Worm (Caenorhabditis elegans) whole organism, L4 larva: ENCODE results near the gene pfk-1.1.

Experiments
- D1046.2 ChIP-seq: fragments of 200-800 bp; sonication (Bioruptor generic); IDR thresholded peaks from 2 replicates; pipeline ENCODE4 v1.3.6; 2022; ENCODE audit warnings: missing genetic modification characterization, missing compliant biosample characterization
- F10B5.3 ChIP-seq: sonication (generic microtip); optimal IDR thresholded peaks from 2 replicates; lab custom pipeline; 2016; ENCODE audit warnings: mild to moderate bottlenecking, missing genetic modification characterization, missing compliant biosample characterization
- F26F4.8 ChIP-seq: fragments of 200-800 bp; sonication (Bioruptor generic); conservative IDR thresholded peaks from 2 replicates; pipeline ENCODE4 v1.3.6; 2022; ENCODE audit warnings: missing genetic modification characterization, missing compliant biosample characterization
- F44E2.7 ChIP-seq: fragments of 200-800 bp; sonication (Bioruptor generic); IDR thresholded peaks from 2 replicates; pipeline ENCODE4 v2.1.2; 2022; ENCODE audit warnings: missing genetic modification characterization, missing compliant biosample characterization
- Y105C5A.15 ChIP-seq: fragments of 200-800 bp; sonication (Bioruptor generic); IDR thresholded peaks from 2 replicates; pipeline ENCODE4 v1.3.6; 2022; ENCODE audit warnings: missing genetic modification characterization, missing compliant biosample characterization
- Y5F2A.4 ChIP-seq: fragments of 200-800 bp; sonication (Bioruptor generic); optimal IDR thresholded peaks from 2 replicates; lab custom pipeline; 2018; ENCODE audit warnings: mild to moderate bottlenecking, missing genetic modification characterization, missing compliant biosample characterization
- Y75B8A.6 ChIP-seq: fragments of 200-800 bp; sonication (Bioruptor generic); IDR thresholded peaks from 2 replicates; pipeline ENCODE4 v1.3.6; 2022; ENCODE audit warnings: missing genetic modification reagents, missing genetic modification characterization, missing compliant biosample characterization
- ZK337.2 ChIP-seq: fragments of 200-800 bp; sonication (Bioruptor generic); IDR thresholded peaks from 2 replicates; pipeline ENCODE4 v1.3.6; 2022; ENCODE audit warnings: missing genetic modification reagents, missing genetic modification characterization, missing compliant biosample characterization
- ZK546.5 ChIP-seq, 2 experiments: sonication (generic microtip); optimal IDR thresholded peaks; 2 replicates each; lab custom pipeline; 2017; ENCODE audit warnings: missing biosample characterization in 2 of 2, missing genetic modification characterization in 2 of 2
- attf-4 ChIP-seq: sonication (generic microtip); optimal IDR thresholded peaks from 3 replicates; lab custom pipeline; 2017; ENCODE audit warnings: missing biosample characterization, missing genetic modification characterization
- ceh-20 ChIP-seq: fragments of 200-800 bp; sonication (Bioruptor generic); IDR thresholded peaks from 2 replicates; pipeline ENCODE4 v1.3.6; 2022; ENCODE audit warnings: missing genetic modification reagents, missing genetic modification characterization, missing compliant biosample characterization
- ceh-32 ChIP-seq: sonication (generic microtip); optimal IDR thresholded peaks from 2 replicates; lab custom pipeline; 2016; ENCODE audit warnings: mild to moderate bottlenecking, missing genetic modification characterization, missing compliant biosample characterization; ENCODE audit not compliant: poor library complexity
- ceh-44 ChIP-seq: fragments of 200-800 bp; sonication (Bioruptor generic); IDR thresholded peaks from 2 replicates; pipeline ENCODE4 v1.3.6; 2022; ENCODE audit warnings: missing genetic modification reagents, missing genetic modification characterization, missing compliant biosample characterization
- ceh-62 ChIP-seq: sonication (generic microtip); optimal IDR thresholded peaks from 2 replicates; lab custom pipeline; 2017; ENCODE audit warnings: missing biosample characterization, missing genetic modification characterization
- ctbp-1 ChIP-seq: fragments of 200-800 bp; sonication (Bioruptor generic); IDR thresholded peaks from 2 replicates; pipeline ENCODE4 v1.3.6; 2022; ENCODE audit warnings: missing genetic modification reagents, missing genetic modification characterization, missing compliant biosample characterization
- daf-12 ChIP-seq: fragments of 150-350 bp; optimal IDR thresholded peaks from 2 replicates; lab custom pipeline; 2014; ENCODE audit warnings: missing biosample characterization, missing genetic modification reagents, missing genetic modification characterization
- dpl-1 ChIP-seq: fragments of 150-350 bp; optimal IDR thresholded peaks from 2 replicates; lab custom pipeline; 2014; ENCODE audit warnings: missing biosample characterization, missing genetic modification reagents, missing genetic modification characterization
- dve-1 ChIP-seq: sonication (generic microtip); optimal IDR thresholded peaks from 2 replicates; lab custom pipeline; 2017; ENCODE audit warnings: antibody characterized with exemption, mild to moderate bottlenecking, missing genetic modification characterization, missing compliant biosample characterization; ENCODE audit not compliant: insufficient read depth
- egl-27 ChIP-seq: sonication (generic microtip); optimal IDR thresholded peaks from 3 replicates; lab custom pipeline; 2017; ENCODE audit warnings: missing biosample characterization, missing genetic modification reagents, missing genetic modification characterization
- egl-43 ChIP-seq: fragments of 200-800 bp; sonication (Bioruptor generic); IDR thresholded peaks from 2 replicates; pipeline ENCODE4 v1.3.6; 2022; ENCODE audit warnings: missing genetic modification reagents, missing genetic modification characterization, missing compliant biosample characterization
- fkh-10 ChIP-seq: fragments of 150-350 bp; optimal IDR thresholded peaks from 2 replicates; lab custom pipeline; 2014; ENCODE audit warnings: missing biosample characterization, missing genetic modification reagents, missing genetic modification characterization
- hlh-11 ChIP-seq: fragments of 200-800 bp; sonication (Bioruptor generic); optimal IDR thresholded peaks from 2 replicates; lab custom pipeline; 2018; ENCODE audit warnings: mild to moderate bottlenecking, missing genetic modification characterization, missing compliant biosample characterization
- hmg-1.1 ChIP-seq: fragments of 200-800 bp; sonication (Bioruptor generic); IDR thresholded peaks from 2 replicates; pipeline ENCODE4 v1.3.6; 2022; ENCODE audit warnings: missing genetic modification reagents, missing genetic modification characterization, missing compliant biosample characterization
- jun-1 ChIP-seq: fragments of 150-350 bp; optimal IDR thresholded peaks from 2 replicates; lab custom pipeline; 2014; ENCODE audit warnings: missing biosample characterization, missing genetic modification reagents, missing genetic modification characterization
- lim-7 ChIP-seq: fragments of 200-800 bp; sonication (Bioruptor generic); IDR thresholded peaks from 2 replicates; pipeline ENCODE4 v1.3.6; 2022; ENCODE audit warnings: missing genetic modification characterization, missing compliant biosample characterization
- lin-13 ChIP-seq: fragments of 150-350 bp; optimal IDR thresholded peaks from 2 replicates; lab custom pipeline; 2014; ENCODE audit warnings: missing biosample characterization, missing genetic modification reagents, missing genetic modification characterization
- lin-29 ChIP-seq: fragments of 200-800 bp; sonication (Bioruptor generic); IDR thresholded peaks from 2 replicates; pipeline ENCODE4 v1.3.6; 2022; ENCODE audit warnings: missing genetic modification reagents, missing genetic modification characterization, missing compliant biosample characterization
- lir-3 ChIP-seq: sonication (generic microtip); optimal IDR thresholded peaks from 2 replicates; lab custom pipeline; 2016; ENCODE audit warnings: mild to moderate bottlenecking, missing genetic modification characterization, missing compliant biosample characterization
- mdt-29 ChIP-seq: fragments of 200-800 bp; sonication (Bioruptor generic); IDR thresholded peaks from 2 replicates; pipeline ENCODE4 v1.3.6; 2022; ENCODE audit warnings: missing genetic modification reagents, missing genetic modification characterization, missing compliant biosample characterization
- mep-1 ChIP-seq: fragments of 150-350 bp; sonication (generic microtip); optimal IDR thresholded peaks from 3 replicates; lab custom pipeline; 2014; ENCODE audit warnings: missing biosample characterization, missing genetic modification characterization
- nhr-11 ChIP-seq: fragments of 150-350 bp; optimal IDR thresholded peaks from 2 replicates; lab custom pipeline; 2014; ENCODE audit warnings: missing biosample characterization, missing genetic modification characterization
- nhr-25 ChIP-seq: sonication (generic microtip); optimal IDR thresholded peaks from 2 replicates; lab custom pipeline; 2017; ENCODE audit warnings: missing genetic modification characterization, mild to moderate bottlenecking, missing compliant biosample characterization, antibody characterized with exemption, moderate library complexity, borderline replicate concordance; ENCODE audit not compliant: insufficient read depth
- nhr-42 ChIP-seq: fragments of 200-800 bp; sonication (Bioruptor generic); IDR thresholded peaks from 2 replicates; pipeline ENCODE4 v1.3.6; 2022; ENCODE audit warnings: missing genetic modification characterization, missing compliant biosample characterization
- nhr-48 ChIP-seq: sonication (generic microtip); optimal IDR thresholded peaks from 2 replicates; lab custom pipeline; 2016; ENCODE audit warnings: mild to moderate bottlenecking, missing genetic modification characterization, missing compliant biosample characterization
- nhr-6 ChIP-seq: fragments of 150-350 bp; optimal IDR thresholded peaks from 2 replicates; lab custom pipeline; 2014; ENCODE audit warnings: missing biosample characterization, missing genetic modification characterization
- nhr-76 ChIP-seq: fragments of 150-350 bp; optimal IDR thresholded peaks from 2 replicates; lab custom pipeline; 2014; ENCODE audit warnings: missing biosample characterization, missing genetic modification characterization
- nhr-77 ChIP-seq: fragments of 150-350 bp; optimal IDR thresholded peaks from 2 replicates; lab custom pipeline; 2014; ENCODE audit warnings: missing biosample characterization, missing genetic modification characterization
- pha-4 ChIP-seq, 2 experiments: fragments of 150-350 bp in 1 of 2; fragments of 200-800 bp in 1 of 2; sonication (Bioruptor generic) in 1 of 2; IDR thresholded peaks in 1 of 2; optimal IDR thresholded peaks in 1 of 2; 2 replicates each; pipeline versions ENCODE4 v1.3.6 to Lab custom; 2014 to 2022; ENCODE audit warnings: missing genetic modification characterization in 2 of 2, missing genetic modification reagents in 2 of 2, missing biosample characterization in 1 of 2, missing compliant biosample characterization in 1 of 2
- pqm-1 ChIP-seq: sonication (generic microtip); optimal IDR thresholded peaks from 2 replicates; lab custom pipeline; 2017; ENCODE audit warnings: missing biosample characterization, missing genetic modification characterization
- sdz-12 ChIP-seq: fragments of 200-800 bp; sonication (Bioruptor generic); optimal IDR thresholded peaks from 2 replicates; lab custom pipeline; 2018; ENCODE audit warnings: mild to moderate bottlenecking, missing genetic modification characterization, missing compliant biosample characterization
- set-16 ChIP-seq: fragments of 200-800 bp; sonication (Bioruptor generic); IDR thresholded peaks from 2 replicates; pipeline ENCODE4 v1.3.6; 2022; ENCODE audit warnings: missing genetic modification reagents, missing genetic modification characterization, missing compliant biosample characterization
- skn-1 ChIP-seq: fragments of 150-350 bp; optimal IDR thresholded peaks from 2 replicates; lab custom pipeline; 2014; ENCODE audit warnings: missing biosample characterization, missing genetic modification characterization
- snpc-4 ChIP-seq: fragments of 150-350 bp; optimal IDR thresholded peaks from 2 replicates; lab custom pipeline; 2014; ENCODE audit warnings: missing biosample characterization, missing genetic modification characterization
- spr-3 ChIP-seq: fragments of 200-800 bp; sonication (Bioruptor generic); optimal IDR thresholded peaks from 2 replicates; lab custom pipeline; 2018; ENCODE audit warnings: mild to moderate bottlenecking, missing genetic modification characterization, missing compliant biosample characterization
- tag-97 ChIP-seq: fragments of 200-800 bp; sonication (Bioruptor generic); IDR thresholded peaks from 2 replicates; pipeline ENCODE4 v1.3.6; 2022; ENCODE audit warnings: missing genetic modification characterization, missing compliant biosample characterization
- tra-1 ChIP-seq: fragments of 200-800 bp; sonication (Bioruptor generic); IDR thresholded peaks from 2 replicates; pipeline ENCODE4 v1.3.6; 2022; ENCODE audit warnings: missing genetic modification reagents, missing genetic modification characterization, missing compliant biosample characterization
- unc-130 ChIP-seq: sonication (generic microtip); optimal IDR thresholded peaks from 2 replicates; lab custom pipeline; 2016; ENCODE audit warnings: missing genetic modification reagents, missing genetic modification characterization, missing compliant biosample characterization
- unc-39 ChIP-seq: sonication (generic microtip); optimal IDR thresholded peaks from 2 replicates; lab custom pipeline; 2017; ENCODE audit warnings: missing biosample characterization, missing genetic modification characterization
- zfp-2 ChIP-seq: sonication (generic microtip); optimal IDR thresholded peaks from 2 replicates; lab custom pipeline; 2016; ENCODE audit warnings: mild to moderate bottlenecking, missing genetic modification characterization, missing compliant biosample characterization
- zip-11 ChIP-seq: fragments of 200-800 bp; sonication (Bioruptor generic); IDR thresholded peaks from 2 replicates; pipeline ENCODE4 v1.3.6; 2022; ENCODE audit warnings: missing genetic modification characterization, missing compliant biosample characterization
- zip-2 ChIP-seq: fragments of 150-350 bp; optimal IDR thresholded peaks from 2 replicates; lab custom pipeline; 2014; ENCODE audit warnings: missing biosample characterization, missing genetic modification characterization

The pfk-1.1 gene

ce11 chrX:2971542-2971988, 30.9 kb downstream of the pfk-1.1 start:
- no peak for TF ChIP-seq F10B5.3 (tag; lab: Kevin White, UChicago)
- no peak for TF ChIP-seq tag-97 (GFP tag; lab: Robert Waterston, UW)
- TF ChIP-seq unc-39 (tag; lab: Kevin White, UChicago): no peak
- TF ChIP-seq lin-29: no peak; the same call in 1 of the 2 replicates
- peak; percentile 89; the same call in 1 of the 2 replicates for TF ChIP-seq tra-1 (GFP tag; lab: Robert Waterston, UW)
- TF ChIP-seq F26F4.8: no peak
- peak; percentile 68; the same call in 1 of the 2 replicates for TF ChIP-seq egl-43 (GFP tag; lab: Robert Waterston, UW)
- TF ChIP-seq snpc-4: no peak
- TF ChIP-seq fkh-10: peak; percentile 75
- 0 out of 2 replicates have a peak, but pooled peaks have one; percentile 15 for TF ChIP-seq lim-7 (GFP tag; lab: Robert Waterston, UW)
- peak; percentile 6 for TF ChIP-seq dpl-1 (GFP tag; lab: Kevin White, UChicago)
- TF ChIP-seq nhr-11 (tag; lab: Kevin White, UChicago): peak; percentile 91
- TF ChIP-seq pha-4 (GFP tag; IDR thresholded peaks at IDR 0.05; lab: Robert Waterston, UW): peak; percentile 78; the same call in 1 of the 2 replicates
- no peak for TF ChIP-seq pha-4 (tag; optimal IDR thresholded peaks at IDR 0.05; lab: Kevin White, UChicago)
- TF ChIP-seq hmg-1.1 (GFP tag; lab: Robert Waterston, UW): peak; percentile 76
- no peak for TF ChIP-seq lir-3 (tag; lab: Kevin White, UChicago)
- TF ChIP-seq ceh-20 (GFP tag; lab: Robert Waterston, UW): peak; percentile 95
- TF ChIP-seq nhr-77 (tag; lab: Kevin White, UChicago): peak; percentile 43
- peak; percentile 22 for TF ChIP-seq pqm-1 (tag; lab: Kevin White, UChicago)
- no peak for TF ChIP-seq F44E2.7
- TF ChIP-seq daf-12 (tag; lab: Kevin White, UChicago): no peak
- TF ChIP-seq Y105C5A.15 (GFP tag; lab: Robert Waterston, UW): 0 out of 2 replicates have a peak, but pooled peaks have one; percentile 64
- peak; percentile 80; the same call in 1 of the 2 replicates for TF ChIP-seq Y75B8A.6 (GFP tag; lab: Robert Waterston, UW)
- no peak for TF ChIP-seq nhr-76 (tag; lab: Kevin White, UChicago)
- peak; percentile 33 for TF ChIP-seq nhr-6 (tag; lab: Kevin White, UChicago)
- TF ChIP-seq egl-27 (tag; lab: Kevin White, UChicago): no peak
- 0 out of 2 replicates have a peak, but pooled peaks have one; percentile 63 for TF ChIP-seq nhr-42
- no peak for TF ChIP-seq sdz-12
- peak; percentile 63 for TF ChIP-seq jun-1 (tag; lab: Kevin White, UChicago)
- TF ChIP-seq set-16: peak; percentile 93
- TF ChIP-seq ZK337.2: no peak
- no peak for TF ChIP-seq skn-1
- TF ChIP-seq ceh-44 (GFP tag; lab: Robert Waterston, UW): no peak
- no peak for TF ChIP-seq unc-130
- TF ChIP-seq attf-4 (tag; lab: Kevin White, UChicago): no peak
- TF ChIP-seq hlh-11 (tag; lab: Kevin White, UChicago): peak; percentile 95
- TF ChIP-seq dve-1 (tag; lab: Kevin White, UChicago): peak; percentile 90
- peak; percentile 99 for TF ChIP-seq mdt-29 (GFP tag; lab: Robert Waterston, UW)
- TF ChIP-seq lin-13 (GFP tag; lab: Kevin White, UChicago): peak; percentile 62
- peak; percentile 91 for TF ChIP-seq ctbp-1 (GFP tag; lab: Robert Waterston, UW)
- peak; percentile 74 for TF ChIP-seq nhr-48 (tag; lab: Kevin White, UChicago)
- TF ChIP-seq Y5F2A.4 (GFP tag; lab: Kevin White, UChicago): no peak
- no peak for TF ChIP-seq ceh-62 (tag; lab: Kevin White, UChicago)
- peak; percentile 3 for TF ChIP-seq spr-3 (GFP tag; lab: Kevin White, UChicago)
- 0 out of 2 replicates have a peak, but pooled peaks have one; percentile 29 for TF ChIP-seq D1046.2 (GFP tag; lab: Robert Waterston, UW)
- no peak for TF ChIP-seq ZK546.5 (tag; optimal IDR thresholded peaks at IDR 0.05; lab: Kevin White, UChicago)
- no peak for TF ChIP-seq zfp-2 (tag; lab: Kevin White, UChicago)
- no peak for TF ChIP-seq zip-11 (GFP tag; lab: Robert Waterston, UW)
- TF ChIP-seq ceh-32 (tag; lab: Kevin White, UChicago): no peak
- no peak for TF ChIP-seq zip-2 (tag; lab: Kevin White, UChicago)
- no peak for TF ChIP-seq nhr-25 (tag; lab: Kevin White, UChicago)
- TF ChIP-seq mep-1 (tag; lab: Kevin White, UChicago): peak; percentile 81
